Worm (Caenorhabditis elegans): ENCODE data around the gene rib-1.

The rib-1 gene

ce11 chrIV:11601721-11602405, 23.3 kb downstream of the rib-1 start:
- TF ChIP-seq ceh-82 (tag; optimal IDR thresholded peaks at IDR 0.05): peak; percentile 24 to 86 (median 63)
- TF ChIP-seq mab-9 (GFP tag; IDR thresholded peaks at IDR 0.05): no peak
- TF ChIP-seq mef-2 (tag; optimal IDR thresholded peaks at IDR 0.05): peak; percentile 6
- no peak for TF ChIP-seq fkh-10 (GFP tag; optimal IDR thresholded peaks at IDR 0.05)
- TF ChIP-seq jun-1 (tag; optimal IDR thresholded peaks at IDR 0.05): peak; percentile 50
- TF ChIP-seq lin-13 (GFP tag; optimal IDR thresholded peaks at IDR 0.05): peak; percentile 60
- peak; percentile 77 for TF ChIP-seq skn-1 (tag; optimal IDR thresholded peaks at IDR 0.05)
- no peak for TF ChIP-seq ceh-8 (GFP tag; optimal IDR thresholded peaks at IDR 0.05)
- TF ChIP-seq ztf-11 (tag; optimal IDR thresholded peaks at IDR 0.05): peak in 1 of 2 experiments; percentile 21
- TF ChIP-seq nhr-19 (GFP tag; conservative IDR thresholded peaks at IDR 0.05): peak; percentile 72
- peak; percentile 52 for TF ChIP-seq snpc-4 (tag; optimal IDR thresholded peaks at IDR 0.05)
- no peak for TF ChIP-seq sptf-1 (tag; optimal IDR thresholded peaks at IDR 0.05)
- TF ChIP-seq nhr-47 (tag; optimal IDR thresholded peaks at IDR 0.05): peak; percentile 81
- TF ChIP-seq rnt-1 (tag; optimal IDR thresholded peaks at IDR 0.05): peak; percentile 80
- peak; percentile 63 for TF ChIP-seq mep-1 (tag; optimal IDR thresholded peaks at IDR 0.05)
- peak; percentile 34 for TF ChIP-seq lin-39 (tag; optimal IDR thresholded peaks at IDR 0.05)
- peak; percentile 73 for TF ChIP-seq nhr-20 (tag; optimal IDR thresholded peaks at IDR 0.05)
- TF ChIP-seq grh-1 (GFP tag; IDR thresholded peaks at IDR 0.05): peak; percentile 48
- TF ChIP-seq nhr-71 (tag; optimal IDR thresholded peaks at IDR 0.05): peak; percentile 82
- TF ChIP-seq nhr-85 (tag): peak; percentile 92
- TF ChIP-seq pax-3 (tag; optimal IDR thresholded peaks at IDR 0.05): no peak
- no peak for TF ChIP-seq unc-98 (GFP tag; IDR thresholded peaks at IDR 0.05)
- no peak for TF ChIP-seq ztf-4 (tag; optimal IDR thresholded peaks at IDR 0.05)
- no peak for TF ChIP-seq tlp-1 (tag; optimal IDR thresholded peaks at IDR 0.05)
- peak in 1 of 6 experiments; percentile 52 for TF ChIP-seq elt-3 (tag; optimal IDR thresholded peaks at IDR 0.05)
- TF ChIP-seq nhr-11 (tag; optimal IDR thresholded peaks at IDR 0.05): no peak
- TF ChIP-seq dpl-1 (GFP tag; optimal IDR thresholded peaks at IDR 0.05): peak; percentile 57 to 72 (median 66)
- TF ChIP-seq fos-1 (tag; optimal IDR thresholded peaks at IDR 0.05): peak; percentile 23
- no peak for TF ChIP-seq ces-1 (GFP tag; optimal IDR thresholded peaks at IDR 0.05)
- TF ChIP-seq zag-1 (tag; optimal IDR thresholded peaks at IDR 0.05): peak; percentile 25
- TF ChIP-seq efl-3 (GFP tag; optimal IDR thresholded peaks at IDR 0.05): no peak
- TF ChIP-seq unc-130 (tag; optimal IDR thresholded peaks at IDR 0.05): peak; percentile 56
- TF ChIP-seq unc-30 (tag; optimal IDR thresholded peaks at IDR 0.05): no peak
- peak; percentile 72 for TF ChIP-seq C04F5.9 (tag; optimal IDR thresholded peaks at IDR 0.05)
- no peak for TF ChIP-seq vab-15 (tag; optimal IDR thresholded peaks at IDR 0.05)
- no peak for TF ChIP-seq sup-37 (GFP tag; optimal IDR thresholded peaks at IDR 0.05)
- peak in 1 of 2 experiments; percentile 60 for TF ChIP-seq mdl-1 (tag; optimal IDR thresholded peaks at IDR 0.05)
- TF ChIP-seq fkh-8 (tag; optimal IDR thresholded peaks at IDR 0.05): peak; percentile 72
- peak; percentile 78 to 84 for TF ChIP-seq lin-35 (GFP tag; optimal IDR thresholded peaks at IDR 0.05)
- TF ChIP-seq ceh-63 (GFP tag; optimal IDR thresholded peaks at IDR 0.05): no peak
- peak; percentile 75 for TF ChIP-seq swsn-7 (tag; optimal IDR thresholded peaks at IDR 0.05)
- no peak for TF ChIP-seq pqm-1 (tag; optimal IDR thresholded peaks at IDR 0.05)
- TF ChIP-seq Y116A8C.19 (tag; optimal IDR thresholded peaks at IDR 0.05; ENCODE audit: borderline replicate concordance): no peak
- TF ChIP-seq nhr-12 (tag; optimal IDR thresholded peaks at IDR 0.05): no peak
- TF ChIP-seq lsy-2 (tag; optimal IDR thresholded peaks at IDR 0.05): peak; percentile 79 to 97
- TF ChIP-seq nhr-237 (tag; optimal IDR thresholded peaks at IDR 0.05): peak; percentile 12
- peak; percentile 62 for TF ChIP-seq isw-1 (GFP tag; IDR thresholded peaks at IDR 0.05)
- peak; percentile 57 for TF ChIP-seq irx-1 (tag; optimal IDR thresholded peaks at IDR 0.05)
- peak; percentile 81 for TF ChIP-seq C16A3.4 (tag; optimal IDR thresholded peaks at IDR 0.05)
- TF ChIP-seq egl-13 (tag; optimal IDR thresholded peaks at IDR 0.05): peak; percentile 11
- peak; percentile 54 for TF ChIP-seq nhr-90 (tag; optimal IDR thresholded peaks at IDR 0.05; ENCODE audit: poor library complexity)
- peak; percentile 68 for TF ChIP-seq blmp-1 (tag; optimal IDR thresholded peaks at IDR 0.05)

All from whole organism, L1 larva.